Worm (Caenorhabditis elegans) whole organism, L1 larva: ENCODE data around the gene F58B3.4.

Experiments
- efl-1 ChIP-seq, 4 experiments: fragments of 150-350 bp; optimal IDR thresholded peaks in 3 of 4; peaks in 1 of 4; 1 replicate in 1 of 4; 2 replicates in 3 of 4; lab custom pipeline; 2014; ENCODE audit warnings: missing biosample characterization in 2 of 4, missing genetic modification characterization in 2 of 4, missing genetic modification reagents in 2 of 4
- nhr-237 ChIP-seq: fragments of 150-350 bp; optimal IDR thresholded peaks from 2 replicates; lab custom pipeline; 2014; ENCODE audit warnings: missing biosample characterization, missing genetic modification characterization
- pax-3 ChIP-seq: fragments of 200-800 bp; sonication (Bioruptor generic); optimal IDR thresholded peaks from 2 replicates; lab custom pipeline; 2018; ENCODE audit warnings: mild to moderate bottlenecking, missing genetic modification characterization, moderate library complexity, missing compliant biosample characterization
- pqm-1 ChIP-seq: sonication (generic microtip); optimal IDR thresholded peaks from 3 replicates; lab custom pipeline; 2017; ENCODE audit warnings: missing biosample characterization, missing genetic modification characterization
- tbx-2 ChIP-seq: sonication (generic microtip); optimal IDR thresholded peaks from 2 replicates; lab custom pipeline; 2016; ENCODE audit warnings: missing genetic modification characterization, missing compliant biosample characterization
- unc-30 ChIP-seq: sonication (generic microtip); optimal IDR thresholded peaks from 2 replicates; lab custom pipeline; 2017; ENCODE audit warnings: missing biosample characterization, missing genetic modification characterization
- ztf-11 ChIP-seq, 2 experiments: sonication (generic microtip); optimal IDR thresholded peaks; 2 replicates each; lab custom pipeline; 2016 to 2017; ENCODE audit warnings: missing genetic modification characterization in 2 of 2, missing biosample characterization in 1 of 2, missing compliant biosample characterization in 1 of 2

ce11 chrIV:11631750-11632149, at the start of gene F58B3.4:
- TF ChIP-seq pqm-1 (tag; lab: Kevin White, UChicago): no peak
- no peak for TF ChIP-seq pax-3 (tag; lab: Kevin White, UChicago)
- TF ChIP-seq efl-1 (optimal IDR thresholded peaks at IDR 0.05; lab: Kevin White, UChicago): no peak
- TF ChIP-seq efl-1 (GFP tag; optimal IDR thresholded peaks at IDR 0.05 in 1 of 2; lab: Kevin White, UChicago): no peak
- TF ChIP-seq nhr-237 (tag; lab: Kevin White, UChicago): no peak
- TF ChIP-seq ztf-11 (tag; optimal IDR thresholded peaks at IDR 0.05; lab: Kevin White, UChicago): no peak
- TF ChIP-seq unc-30: no peak
- TF ChIP-seq tbx-2 (tag; lab: Kevin White, UChicago): no peak
